Fruit fly (Drosophila melanogaster): ENCODE results near the gene mtgo.
A peak's percentile ranks its signal among the peaks of the same experiment; 100 is the strongest.

DNA sequence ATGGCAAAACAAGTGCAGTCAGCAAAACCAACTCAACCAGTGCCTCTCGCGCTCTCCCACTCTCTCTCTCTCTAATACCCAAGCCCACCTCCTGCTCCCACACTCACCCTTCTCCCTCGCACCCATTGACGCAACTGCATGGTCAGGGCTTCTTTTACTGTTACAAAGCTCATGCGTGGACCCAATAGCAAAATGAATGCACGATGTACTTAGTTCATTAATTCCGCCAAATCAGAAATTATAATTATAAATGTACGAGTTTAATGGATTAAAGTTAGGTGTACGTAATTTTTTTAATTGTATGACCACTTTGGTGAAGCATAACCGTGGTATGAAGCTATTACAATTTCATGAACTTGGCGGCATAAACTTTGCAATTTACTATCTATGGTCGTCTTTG, 956 bp downstream of the mtgo start:
- TF ChIP-seq CG7839 (tag; optimal IDR thresholded peaks at IDR 0.05) = peak; percentile 80
- TF ChIP-seq ssp (GFP tag; IDR thresholded peaks at IDR 0.05) = no peak
- no peak for TF ChIP-seq gsb (GFP tag; IDR thresholded peaks at IDR 0.05)
- TF ChIP-seq CG14441 (GFP tag; IDR thresholded peaks at IDR 0.05) = peak; percentile 53; the same call in 1 of the 2 replicates
- TF ChIP-seq CG32532 (GFP tag; IDR thresholded peaks at IDR 0.05) = peak; percentile 65; the same call in 1 of the 2 replicates
- peak; percentile 9 for TF ChIP-seq maf-S (GFP tag; optimal IDR thresholded peaks at IDR 0.05)
- peak; percentile 27; the same call in 1 of the 2 replicates for TF ChIP-seq lmd (GFP tag; IDR thresholded peaks at IDR 0.05)
- no peak for TF ChIP-seq CG4404 (GFP tag; IDR thresholded peaks at IDR 0.05)
- no peak for TF ChIP-seq NFAT (GFP tag; IDR thresholded peaks at IDR 0.05)
- TF ChIP-seq Xrp1 (GFP tag; IDR thresholded peaks at IDR 0.05) = peak; percentile 67; the same call in 1 of the 2 replicates
- no peak for TF ChIP-seq br (optimal IDR thresholded peaks at IDR 0.05)
- peak; percentile 17 for TF ChIP-seq HLH54F (GFP tag; optimal IDR thresholded peaks at IDR 0.05)
- no peak for TF ChIP-seq Atf-2 (GFP tag; optimal IDR thresholded peaks at IDR 0.05)

Data from whole organism, embryonic.